Worm (Caenorhabditis elegans): Measurements from ENCODE around the gene srh-177.

DNA sequence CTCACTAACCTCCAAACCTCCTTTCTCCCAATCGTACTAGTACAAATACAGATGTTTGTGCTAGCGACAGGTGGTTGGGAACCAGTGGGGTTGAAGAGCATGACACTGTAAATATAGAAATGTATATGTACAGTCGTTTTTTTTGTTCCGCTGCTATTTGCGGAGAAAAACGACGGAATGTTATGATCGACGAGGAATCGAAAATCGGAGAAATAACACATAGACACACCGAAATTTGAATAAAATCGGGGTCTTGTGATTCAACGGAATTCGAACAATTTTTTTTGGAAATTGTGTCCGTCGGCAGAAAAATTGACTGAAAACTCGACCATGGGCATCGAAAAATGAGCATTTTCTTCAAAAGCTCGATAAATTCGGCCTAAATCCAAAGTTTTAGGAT lies 42.6 kb upstream of the srh-177 start, which contains the start of gene F53H2.3:
- no peak for TF ChIP-seq unc-62 (GFP tag; optimal IDR thresholded peaks at IDR 0.05)
- TF ChIP-seq nhr-28 (tag; optimal IDR thresholded peaks at IDR 0.05): no peak
- no peak for TF ChIP-seq elt-1 (tag; optimal IDR thresholded peaks at IDR 0.05)

Measured in whole organism, L3 larva.